Comparison of ENCODE assay signal across 1 worm cellular context in the genomic region with DNA sequence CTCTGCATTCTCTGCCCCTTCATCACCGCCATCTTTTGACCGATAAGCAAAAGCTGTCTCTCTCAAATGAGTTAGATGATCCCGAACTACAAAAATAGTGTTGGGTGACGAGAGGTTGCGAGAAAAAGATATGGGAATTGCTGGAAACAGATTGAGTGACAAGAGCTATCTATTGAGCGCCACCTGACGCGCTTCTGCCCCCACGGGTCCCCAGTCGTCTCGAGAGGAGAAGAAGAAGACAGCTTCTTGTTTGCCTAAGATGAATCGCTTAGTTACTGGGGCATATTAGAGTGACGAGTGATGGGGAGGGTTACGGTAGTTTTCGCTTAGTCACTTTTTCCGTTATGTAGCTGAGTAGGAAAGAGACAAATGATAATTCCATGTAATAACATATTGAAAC.
TF ChIP-seq lines count a peak whose summit lies in the region.

No protein-coding gene starts in this region.

TF ChIP-seq in whole organism, L1 larva, 84 proteins besides CTCF, POLR2A, EP300 and RAD21 (continued from another document):
- TF ChIP-seq nhr-71 (tag; optimal IDR thresholded peaks at IDR 0.05; lab: Kevin White, UChicago) (peak; percentile 81), efl-3 (GFP tag; optimal IDR thresholded peaks at IDR 0.05; lab: Kevin White, UChicago) (no peak), C16A3.4 (tag; optimal IDR thresholded peaks at IDR 0.05; lab: Kevin White, UChicago) (no peak), lsy-2 (tag; optimal IDR thresholded peaks at IDR 0.05; lab: Kevin White, UChicago) (peak; percentile 44 to 65), elt-2 (tag; optimal IDR thresholded peaks at IDR 0.05; lab: Kevin White, UChicago) (no peak), zag-1 (tag; optimal IDR thresholded peaks at IDR 0.05; lab: Kevin White, UChicago) (no peak), skn-1 (tag; optimal IDR thresholded peaks at IDR 0.05; lab: Kevin White, UChicago) (no peak), ces-1 (GFP tag; optimal IDR thresholded peaks at IDR 0.05; lab: Kevin White, UChicago) (no peak), rnt-1 (tag; optimal IDR thresholded peaks at IDR 0.05; lab: Kevin White, UChicago) (peak; percentile 77), nhr-19 (GFP tag; conservative IDR thresholded peaks at IDR 0.05; lab: Robert Waterston, UW) (peak; percentile 69), pax-3 (tag; optimal IDR thresholded peaks at IDR 0.05; lab: Kevin White, UChicago) (no peak), lin-14 (GFP tag; optimal IDR thresholded peaks at IDR 0.05; lab: Kevin White, UChicago) (peak; percentile 74), nhr-47 (tag; optimal IDR thresholded peaks at IDR 0.05; lab: Kevin White, UChicago) (peak; percentile 13), blmp-1 (tag; optimal IDR thresholded peaks at IDR 0.05; lab: Kevin White, UChicago) (no peak), tbx-2 (tag; optimal IDR thresholded peaks at IDR 0.05; lab: Kevin White, UChicago) (no peak), nhr-76 (tag; optimal IDR thresholded peaks at IDR 0.05; lab: Kevin White, UChicago) (no peak), nhr-20 (tag; optimal IDR thresholded peaks at IDR 0.05; lab: Kevin White, UChicago) (peak; percentile 30), egl-27 (tag; optimal IDR thresholded peaks at IDR 0.05; lab: Kevin White, UChicago) (no peak)
